Worm (Caenorhabditis elegans) whole organism, L4 larva: ENCODE results near the gene ZK666.11.

Experiments
- D1046.2 ChIP-seq: fragments of 200-800 bp; sonication (Bioruptor generic); IDR thresholded peaks from 2 replicates; pipeline ENCODE4 v1.3.6; 2022; ENCODE audit warnings: missing genetic modification characterization, missing compliant biosample characterization
- F26F4.8 ChIP-seq: fragments of 200-800 bp; sonication (Bioruptor generic); conservative IDR thresholded peaks from 2 replicates; pipeline ENCODE4 v1.3.6; 2022; ENCODE audit warnings: missing genetic modification characterization, missing compliant biosample characterization
- F44E2.7 ChIP-seq: fragments of 200-800 bp; sonication (Bioruptor generic); IDR thresholded peaks from 2 replicates; pipeline ENCODE4 v2.1.2; 2022; ENCODE audit warnings: missing genetic modification characterization, missing compliant biosample characterization
- R02D3.7 ChIP-seq: fragments of 150-350 bp; sonication (generic microtip); optimal IDR thresholded peaks from 3 replicates; lab custom pipeline; 2014; ENCODE audit warnings: missing biosample characterization, missing genetic modification characterization
- T26A8.4 ChIP-seq: fragments of 200-800 bp; sonication (Bioruptor generic); IDR thresholded peaks from 2 replicates; pipeline ENCODE4 v1.3.6; 2022; ENCODE audit warnings: missing genetic modification characterization, missing compliant biosample characterization
- Y75B8A.6 ChIP-seq: fragments of 200-800 bp; sonication (Bioruptor generic); IDR thresholded peaks from 2 replicates; pipeline ENCODE4 v1.3.6; 2022; ENCODE audit warnings: missing genetic modification reagents, missing genetic modification characterization, missing compliant biosample characterization
- aha-1 ChIP-seq: fragments of 150-350 bp; peaks from one replicate; lab custom pipeline; 2014; ENCODE audit warnings: missing biosample characterization, missing genetic modification characterization
- ceh-20 ChIP-seq: fragments of 200-800 bp; sonication (Bioruptor generic); IDR thresholded peaks from 2 replicates; pipeline ENCODE4 v1.3.6; 2022; ENCODE audit warnings: missing genetic modification reagents, missing genetic modification characterization, missing compliant biosample characterization
- ceh-62 ChIP-seq: sonication (generic microtip); optimal IDR thresholded peaks from 2 replicates; lab custom pipeline; 2017; ENCODE audit warnings: missing biosample characterization, missing genetic modification characterization
- ceh-82 ChIP-seq: sonication (generic microtip); optimal IDR thresholded peaks from 2 replicates; lab custom pipeline; 2017; ENCODE audit warnings: missing biosample characterization, missing genetic modification characterization
- ctbp-1 ChIP-seq: fragments of 200-800 bp; sonication (Bioruptor generic); IDR thresholded peaks from 2 replicates; pipeline ENCODE4 v1.3.6; 2022; ENCODE audit warnings: missing genetic modification reagents, missing genetic modification characterization, missing compliant biosample characterization
- daf-16 ChIP-seq, 3 experiments: sonication (generic microtip); optimal IDR thresholded peaks; 2 replicates each; lab custom pipeline; 2016 to 2017; ENCODE audit warnings: missing genetic modification characterization in 3 of 3, missing genetic modification reagents in 3 of 3, mild to moderate bottlenecking in 2 of 3, missing compliant biosample characterization in 2 of 3, missing biosample characterization in 1 of 3, moderate library complexity in 1 of 3
- daf-8 ChIP-seq: fragments of 200-800 bp; sonication (Bioruptor generic); IDR thresholded peaks from 2 replicates; pipeline ENCODE4 v1.3.6; 2022; ENCODE audit warnings: missing genetic modification characterization, missing compliant biosample characterization
- dmd-9 ChIP-seq: fragments of 200-800 bp; sonication (Bioruptor generic); IDR thresholded peaks from 2 replicates; pipeline ENCODE4 v1.3.6; 2022; ENCODE audit warnings: missing genetic modification reagents, missing genetic modification characterization, missing compliant biosample characterization
- dve-1 ChIP-seq: sonication (generic microtip); optimal IDR thresholded peaks from 2 replicates; lab custom pipeline; 2017; ENCODE audit warnings: antibody characterized with exemption, mild to moderate bottlenecking, missing genetic modification characterization, missing compliant biosample characterization; ENCODE audit not compliant: insufficient read depth
- egl-27 ChIP-seq: sonication (generic microtip); optimal IDR thresholded peaks from 3 replicates; lab custom pipeline; 2017; ENCODE audit warnings: missing biosample characterization, missing genetic modification reagents, missing genetic modification characterization
- fos-1 ChIP-seq: fragments of 150-350 bp; optimal IDR thresholded peaks from 2 replicates; lab custom pipeline; 2014; ENCODE audit warnings: missing biosample characterization, missing genetic modification characterization
- gei-8 ChIP-seq: fragments of 200-800 bp; sonication (Bioruptor generic); optimal IDR thresholded peaks from 2 replicates; lab custom pipeline; 2018; ENCODE audit warnings: mild to moderate bottlenecking, missing genetic modification characterization, missing compliant biosample characterization
- hif-1 ChIP-seq, 2 experiments: sonication (generic microtip); optimal IDR thresholded peaks; 2 replicates each; lab custom pipeline; 2016 to 2017; ENCODE audit warnings: missing compliant biosample characterization in 2 of 2, missing genetic modification characterization in 2 of 2, missing genetic modification reagents in 2 of 2, missing genotype in 2 of 2, mild to moderate bottlenecking in 1 of 2
- hlh-11 ChIP-seq: fragments of 200-800 bp; sonication (Bioruptor generic); optimal IDR thresholded peaks from 2 replicates; lab custom pipeline; 2018; ENCODE audit warnings: mild to moderate bottlenecking, missing genetic modification characterization, missing compliant biosample characterization
- hlh-30 ChIP-seq: sonication (generic microtip); optimal IDR thresholded peaks from 2 replicates; lab custom pipeline; 2017; ENCODE audit warnings: antibody characterized with exemption, mild to moderate bottlenecking, missing genetic modification characterization, missing compliant biosample characterization; ENCODE audit not compliant: insufficient read depth
- hmg-1.1 ChIP-seq: fragments of 200-800 bp; sonication (Bioruptor generic); IDR thresholded peaks from 2 replicates; pipeline ENCODE4 v1.3.6; 2022; ENCODE audit warnings: missing genetic modification reagents, missing genetic modification characterization, missing compliant biosample characterization
- lin-1 ChIP-seq: fragments of 200-800 bp; sonication (Bioruptor generic); IDR thresholded peaks from 2 replicates; pipeline ENCODE4 v1.3.6; 2022; ENCODE audit warnings: missing genetic modification reagents, missing genetic modification characterization, missing compliant biosample characterization
- lin-13 ChIP-seq: fragments of 150-350 bp; optimal IDR thresholded peaks from 2 replicates; lab custom pipeline; 2014; ENCODE audit warnings: missing biosample characterization, missing genetic modification reagents, missing genetic modification characterization
- lin-38 ChIP-seq: fragments of 200-800 bp; sonication (Bioruptor generic); IDR thresholded peaks from 2 replicates; pipeline ENCODE4 v1.3.6; 2022; ENCODE audit warnings: missing genetic modification reagents, missing genetic modification characterization, missing compliant biosample characterization
- lir-3 ChIP-seq: sonication (generic microtip); optimal IDR thresholded peaks from 2 replicates; lab custom pipeline; 2016; ENCODE audit warnings: mild to moderate bottlenecking, missing genetic modification characterization, missing compliant biosample characterization
- lsy-2 ChIP-seq, 2 experiments: fragments of 150-350 bp in 1 of 2; sonication (generic microtip) in 1 of 2; optimal IDR thresholded peaks; 2 replicates each; lab custom pipeline; 2014 to 2017; ENCODE audit warnings: missing biosample characterization in 2 of 2, missing genetic modification characterization in 2 of 2
- madf-5 ChIP-seq, 2 experiments: fragments of 200-800 bp; sonication (Bioruptor generic); IDR thresholded peaks; 2 replicates each; pipeline ENCODE4 v1.3.6; 2022; ENCODE audit warnings: missing compliant biosample characterization in 2 of 2, missing genetic modification characterization in 2 of 2
- mdl-1 ChIP-seq, 2 experiments: fragments of 150-350 bp in 1 of 2; sonication (generic microtip) in 1 of 2; optimal IDR thresholded peaks; 2 replicates each; lab custom pipeline; 2014 to 2017; ENCODE audit warnings: missing biosample characterization in 2 of 2, missing genetic modification characterization in 2 of 2
- mep-1 ChIP-seq: fragments of 150-350 bp; sonication (generic microtip); optimal IDR thresholded peaks from 3 replicates; lab custom pipeline; 2014; ENCODE audit warnings: missing biosample characterization, missing genetic modification characterization
- mxl-2 ChIP-seq: fragments of 200-800 bp; sonication (Bioruptor generic); conservative IDR thresholded peaks from 2 replicates; pipeline ENCODE4 v1.3.6; 2022; ENCODE audit warnings: missing genetic modification reagents, missing genetic modification characterization, missing compliant biosample characterization
- mxl-3 ChIP-seq: fragments of 200-800 bp; sonication (Bioruptor generic); optimal IDR thresholded peaks from 2 replicates; lab custom pipeline; 2018; ENCODE audit warnings: mild to moderate bottlenecking, missing genetic modification characterization, missing compliant biosample characterization
- nhr-102 ChIP-seq: sonication (generic microtip); optimal IDR thresholded peaks from 2 replicates; lab custom pipeline; 2016; ENCODE audit warnings: mild to moderate bottlenecking, missing genetic modification characterization, moderate library complexity, missing compliant biosample characterization
- nhr-111 ChIP-seq: fragments of 200-800 bp; sonication (Bioruptor generic); optimal IDR thresholded peaks from 2 replicates; lab custom pipeline; 2018; ENCODE audit warnings: mild to moderate bottlenecking, missing genetic modification characterization, missing compliant biosample characterization
- nhr-25 ChIP-seq: sonication (generic microtip); optimal IDR thresholded peaks from 2 replicates; lab custom pipeline; 2017; ENCODE audit warnings: missing genetic modification characterization, mild to moderate bottlenecking, missing compliant biosample characterization, antibody characterized with exemption, moderate library complexity, borderline replicate concordance; ENCODE audit not compliant: insufficient read depth
- nhr-28 ChIP-seq: fragments of 150-350 bp; optimal IDR thresholded peaks from 2 replicates; lab custom pipeline; 2014; ENCODE audit warnings: missing biosample characterization, missing genetic modification characterization
- nhr-48 ChIP-seq: sonication (generic microtip); optimal IDR thresholded peaks from 2 replicates; lab custom pipeline; 2016; ENCODE audit warnings: mild to moderate bottlenecking, missing genetic modification characterization, missing compliant biosample characterization
- nhr-76 ChIP-seq: fragments of 150-350 bp; optimal IDR thresholded peaks from 2 replicates; lab custom pipeline; 2014; ENCODE audit warnings: missing biosample characterization, missing genetic modification characterization
- pha-4 ChIP-seq, 2 experiments: fragments of 150-350 bp in 1 of 2; fragments of 200-800 bp in 1 of 2; sonication (Bioruptor generic) in 1 of 2; IDR thresholded peaks in 1 of 2; optimal IDR thresholded peaks in 1 of 2; 2 replicates each; pipeline versions ENCODE4 v1.3.6 to Lab custom; 2014 to 2022; ENCODE audit warnings: missing genetic modification characterization in 2 of 2, missing genetic modification reagents in 2 of 2, missing biosample characterization in 1 of 2, missing compliant biosample characterization in 1 of 2
- rbr-2 ChIP-seq: sonication (generic microtip); optimal IDR thresholded peaks from 2 replicates; lab custom pipeline; 2016; ENCODE audit warnings: missing genotype, missing genetic modification characterization, missing compliant biosample characterization
- skn-1 ChIP-seq: fragments of 150-350 bp; optimal IDR thresholded peaks from 2 replicates; lab custom pipeline; 2014; ENCODE audit warnings: missing biosample characterization, missing genetic modification characterization
- unc-62 ChIP-seq, 3 experiments: fragments of 150-350 bp in 1 of 3; sonication (generic microtip); optimal IDR thresholded peaks in 2 of 3; peaks in 1 of 3; 1 replicate in 1 of 3; 2 replicates in 2 of 3; lab custom pipeline; 2014 to 2017; ENCODE audit warnings: missing biosample characterization in 3 of 3, missing genetic modification characterization in 3 of 3, missing genetic modification reagents in 3 of 3, missing genotype in 1 of 3
- zip-11 ChIP-seq: fragments of 200-800 bp; sonication (Bioruptor generic); IDR thresholded peaks from 2 replicates; pipeline ENCODE4 v1.3.6; 2022; ENCODE audit warnings: missing genetic modification characterization, missing compliant biosample characterization
- ztf-7 ChIP-seq: fragments of 150-350 bp; optimal IDR thresholded peaks from 2 replicates; lab custom pipeline; 2014; ENCODE audit warnings: missing biosample characterization, missing genetic modification characterization

Gene ZK666.11

ce11 chrII:10525134-10525533 is 42.8 kb downstream of the ZK666.11 start:
- TF ChIP-seq hlh-30: peak; percentile 38
- peak; percentile 50 for TF ChIP-seq hlh-11
- peak; percentile 53 for TF ChIP-seq nhr-28 (tag; lab: Kevin White, UChicago)
- TF ChIP-seq mep-1 (tag; lab: Kevin White, UChicago): peak; percentile 41
- peak in 1 of 2 experiments; percentile 31 for TF ChIP-seq unc-62 (GFP tag; optimal IDR thresholded peaks at IDR 0.05 in 1 of 2; lab: Kevin White, UChicago)
- TF ChIP-seq unc-62 (tag; optimal IDR thresholded peaks at IDR 0.05; lab: Kevin White, UChicago): no peak
- no peak for TF ChIP-seq mxl-3 (GFP tag; lab: Kevin White, UChicago)
- no peak for TF ChIP-seq madf-5 (GFP tag; IDR thresholded peaks at IDR 0.05; lab: Robert Waterston, UW)
- TF ChIP-seq mdl-1 (tag; optimal IDR thresholded peaks at IDR 0.05; lab: Kevin White, UChicago): peak in 1 of 2 experiments; percentile 6
- peak; percentile 26 for TF ChIP-seq dve-1 (tag; lab: Kevin White, UChicago)

ce11 chrII:10527649-10528134 is 45.4 kb downstream of the ZK666.11 start, which contains the start of gene mab-10:
mab-10 (plus strand) TSS chrII:10528084.
- TF ChIP-seq nhr-25 (tag; lab: Kevin White, UChicago) (peak; percentile 85), ctbp-1 (GFP tag; lab: Robert Waterston, UW) (0 out of 2 replicates have a peak, but pooled peaks have one; percentile 41), dmd-9 (GFP tag; lab: Robert Waterston, UW) (no peak), rbr-2 (tag; lab: Kevin White, UChicago) (peak; percentile 52), lsy-2 (tag; optimal IDR thresholded peaks at IDR 0.05; lab: Kevin White, UChicago) (peak in 1 of 2 experiments; percentile 53), dve-1 (tag; lab: Kevin White, UChicago) (peak; percentile 67), ceh-62 (tag; lab: Kevin White, UChicago) (no peak), nhr-102 (tag; lab: Kevin White, UChicago) (peak; percentile 17), mdl-1 (tag; optimal IDR thresholded peaks at IDR 0.05; lab: Kevin White, UChicago) (peak; percentile 14 to 80), gei-8 (GFP tag; lab: Kevin White, UChicago) (peak; percentile 20), hmg-1.1 (GFP tag; lab: Robert Waterston, UW) (peak; percentile 78), F44E2.7 (GFP tag; lab: Robert Waterston, UW) (0 out of 2 replicates have a peak, but pooled peaks have one; percentile 19), pha-4 (GFP tag; IDR thresholded peaks at IDR 0.05; lab: Robert Waterston, UW) (peak; percentile 17; the same call in 1 of the 2 replicates), pha-4 (tag; optimal IDR thresholded peaks at IDR 0.05; lab: Kevin White, UChicago) (peak; percentile 49), ceh-82 (tag; lab: Kevin White, UChicago) (no peak), aha-1 (tag; lab: Kevin White, UChicago) (peak; percentile 73), lin-1 (GFP tag; lab: Robert Waterston, UW) (peak; percentile 23; the same call in 1 of the 2 replicates), F26F4.8 (no peak), nhr-48 (peak; percentile 20), daf-16 (GFP tag; optimal IDR thresholded peaks at IDR 0.05; lab: Kevin White, UChicago) (peak in 1 of 2 experiments; percentile 26), daf-16 (tag; optimal IDR thresholded peaks at IDR 0.05; lab: Kevin White, UChicago) (peak; percentile 40), skn-1 (tag; lab: Kevin White, UChicago) (no peak), lin-38 (GFP tag; lab: Robert Waterston, UW) (0 out of 2 replicates have a peak, but pooled peaks have one; percentile 19), daf-8 (GFP tag; lab: Robert Waterston, UW) (no peak), nhr-111 (GFP tag; lab: Kevin White, UChicago) (no peak), nhr-76 (no peak), zip-11 (no peak), lir-3 (tag; lab: Kevin White, UChicago) (no peak), egl-27 (tag; lab: Kevin White, UChicago) (no peak), ceh-20 (GFP tag; lab: Robert Waterston, UW) (peak; percentile 46; the same call in 1 of the 2 replicates), lin-13 (GFP tag; lab: Kevin White, UChicago) (no peak), hif-1 (tag; optimal IDR thresholded peaks at IDR 0.05; lab: Kevin White, UChicago) (peak in 1 of 2 experiments; percentile 63), R02D3.7 (tag; lab: Kevin White, UChicago) (no peak), D1046.2 (GFP tag; lab: Robert Waterston, UW) (no peak), hlh-11 (peak; percentile 90), nhr-28 (tag; lab: Kevin White, UChicago) (peak; percentile 64), unc-62 (GFP tag; optimal IDR thresholded peaks at IDR 0.05 in 1 of 2; lab: Kevin White, UChicago) (no peak), unc-62 (tag; optimal IDR thresholded peaks at IDR 0.05; lab: Kevin White, UChicago) (no peak), Y75B8A.6 (GFP tag; lab: Robert Waterston, UW) (no peak), fos-1 (tag; lab: Kevin White, UChicago) (no peak), ztf-7 (tag; lab: Kevin White, UChicago) (no peak), madf-5 (GFP tag; IDR thresholded peaks at IDR 0.05; lab: Robert Waterston, UW) (0 out of 4 replicates have a peak, but pooled peaks of 1 of the 2 experiments have one; percentile 25), mxl-2 (GFP tag; lab: Robert Waterston, UW) (no peak), T26A8.4 (0 out of 2 replicates have a peak, but pooled peaks have one; percentile 47)
